Worm (Caenorhabditis elegans) whole organism, young adult: ENCODE results near the gene pch-2.

Experiments used
- B0035.1 ChIP-seq: sonication (generic microtip); optimal IDR thresholded peaks from 2 replicates; lab custom pipeline; 2016; ENCODE audit warnings: missing genetic modification characterization, mild to moderate bottlenecking, missing compliant biosample characterization, missing genotype, missing genetic modification reagents
- B0261.1 ChIP-seq: sonication (generic microtip); optimal IDR thresholded peaks from 2 replicates; lab custom pipeline; 2016; ENCODE audit warnings: mild to moderate bottlenecking, missing genetic modification characterization, moderate library complexity, missing compliant biosample characterization
- C17E4.6 ChIP-seq: fragments of 200-800 bp; sonication (Bioruptor generic); IDR thresholded peaks from 2 replicates; pipeline ENCODE4 v1.3.6; 2022; ENCODE audit warnings: missing genetic modification reagents, missing genetic modification characterization, missing compliant biosample characterization
- F10E7.11 ChIP-seq: sonication (generic microtip); optimal IDR thresholded peaks from 2 replicates; lab custom pipeline; 2017; ENCODE audit warnings: mild to moderate bottlenecking, missing genetic modification characterization, moderate library complexity, missing compliant biosample characterization
- F22D6.2 ChIP-seq: sonication (generic microtip); optimal IDR thresholded peaks from 2 replicates; lab custom pipeline; 2016; ENCODE audit warnings: mild to moderate bottlenecking, missing genetic modification characterization, missing compliant biosample characterization
- F39B2.1 ChIP-seq: fragments of 200-800 bp; sonication (Bioruptor generic); IDR thresholded peaks from 2 replicates; pipeline ENCODE4 v1.3.6; 2022; ENCODE audit warnings: missing genetic modification reagents, missing genetic modification characterization, missing compliant biosample characterization
- F55B11.4 ChIP-seq: sonication (generic microtip); optimal IDR thresholded peaks from 2 replicates; lab custom pipeline; 2016; ENCODE audit warnings: missing compliant biosample characterization, missing genetic modification characterization, borderline replicate concordance; ENCODE audit not compliant: insufficient read depth
- T26A5.8 ChIP-seq: sonication (generic microtip); optimal IDR thresholded peaks from 2 replicates; lab custom pipeline; 2016; ENCODE audit warnings: missing genetic modification characterization, missing compliant biosample characterization
- Y67H2A.10 ChIP-seq: fragments of 200-800 bp; sonication (Bioruptor generic); conservative IDR thresholded peaks from 2 replicates; pipeline ENCODE4 v1.3.6; 2022; ENCODE audit warnings: missing genetic modification reagents, missing genetic modification characterization, missing compliant biosample characterization
- Y79H2A.3 ChIP-seq: fragments of 200-800 bp; sonication (Bioruptor generic); conservative IDR thresholded peaks from 2 replicates; pipeline ENCODE4 v1.3.6; 2022; ENCODE audit warnings: missing genetic modification reagents, missing genetic modification characterization, missing compliant biosample characterization
- Y95B8A.8 ChIP-seq: fragments of 200-800 bp; sonication (Bioruptor generic); IDR thresholded peaks from 2 replicates; pipeline ENCODE4 v1.3.6; 2022; ENCODE audit warnings: missing genetic modification reagents, missing genetic modification characterization, missing compliant biosample characterization
- ZK185.1 ChIP-seq: sonication (generic microtip); optimal IDR thresholded peaks from 2 replicates; lab custom pipeline; 2016; ENCODE audit warnings: mild to moderate bottlenecking, missing genetic modification characterization, missing compliant biosample characterization; ENCODE audit not compliant: poor library complexity, severe bottlenecking
- ama-1 ChIP-seq, 3 experiments: fragments of 150-350 bp in 1 of 3; sonication (generic microtip) in 2 of 3; optimal IDR thresholded peaks; 2 replicates each; lab custom pipeline; 2014 to 2018; ENCODE audit warnings: missing biosample characterization in 2 of 3, missing genetic modification characterization in 2 of 3, missing genetic modification reagents in 2 of 3
- attf-5 ChIP-seq: fragments of 200-800 bp; sonication (Bioruptor generic); optimal IDR thresholded peaks from 2 replicates; lab custom pipeline; 2018; ENCODE audit warnings: mild to moderate bottlenecking, missing genetic modification characterization, missing compliant biosample characterization
- bed-2 ChIP-seq: fragments of 200-800 bp; sonication (Bioruptor generic); IDR thresholded peaks from 2 replicates; pipeline ENCODE4 v1.3.6; 2022; ENCODE audit warnings: missing genetic modification reagents, missing genetic modification characterization, missing compliant biosample characterization
- cebp-2 ChIP-seq: fragments of 200-800 bp; sonication (Bioruptor generic); IDR thresholded peaks from 2 replicates; pipeline ENCODE4 v1.3.6; 2022; ENCODE audit warnings: missing genetic modification characterization, missing compliant biosample characterization
- ceh-100 ChIP-seq: fragments of 200-800 bp; sonication (Bioruptor generic); IDR thresholded peaks from 2 replicates; pipeline ENCODE4 v1.3.6; 2022; ENCODE audit warnings: missing genetic modification reagents, missing genetic modification characterization, missing compliant biosample characterization
- ceh-27 ChIP-seq: fragments of 200-800 bp; sonication (Bioruptor generic); optimal IDR thresholded peaks from 2 replicates; lab custom pipeline; 2018; ENCODE audit warnings: mild to moderate bottlenecking, missing genetic modification characterization, moderate library complexity, missing compliant biosample characterization
- ceh-40 ChIP-seq: fragments of 200-800 bp; sonication (Bioruptor generic); IDR thresholded peaks from 2 replicates; pipeline ENCODE4 v1.3.6; 2022; ENCODE audit warnings: missing genetic modification characterization, missing compliant biosample characterization
- chd-7 ChIP-seq: sonication (generic microtip); optimal IDR thresholded peaks from 2 replicates; lab custom pipeline; 2016; ENCODE audit warnings: mild to moderate bottlenecking, missing genetic modification characterization, moderate library complexity, missing compliant biosample characterization
- dox-1 ChIP-seq: fragments of 200-800 bp; sonication (Bioruptor generic); IDR thresholded peaks from 2 replicates; pipeline ENCODE4 v1.3.6; 2022; ENCODE audit warnings: missing genetic modification reagents, missing genetic modification characterization, missing compliant biosample characterization
- dpff-1 ChIP-seq: sonication (generic microtip); optimal IDR thresholded peaks from 2 replicates; lab custom pipeline; 2017; ENCODE audit warnings: mild to moderate bottlenecking, missing genetic modification characterization, missing compliant biosample characterization
- dpl-1 ChIP-seq: fragments of 150-350 bp; optimal IDR thresholded peaks from 2 replicates; lab custom pipeline; 2014; ENCODE audit warnings: missing biosample characterization, missing genetic modification reagents, missing genetic modification characterization
- efl-1 ChIP-seq: fragments of 150-350 bp; optimal IDR thresholded peaks from 2 replicates; lab custom pipeline; 2014; ENCODE audit warnings: missing biosample characterization, missing genetic modification reagents, missing genetic modification characterization
- ekl-4 ChIP-seq: fragments of 200-800 bp; sonication (Bioruptor generic); IDR thresholded peaks from 2 replicates; pipeline ENCODE4 v1.3.6; 2022; ENCODE audit warnings: missing genetic modification reagents, missing genetic modification characterization, missing compliant biosample characterization
- ets-4 ChIP-seq: fragments of 200-800 bp; sonication (Bioruptor generic); optimal IDR thresholded peaks from 2 replicates; lab custom pipeline; 2018; ENCODE audit warnings: mild to moderate bottlenecking, missing genetic modification characterization, missing compliant biosample characterization
- fkh-3 ChIP-seq: sonication (generic microtip); optimal IDR thresholded peaks from 2 replicates; lab custom pipeline; 2016; ENCODE audit warnings: mild to moderate bottlenecking, missing genetic modification characterization, missing compliant biosample characterization
- him-1 ChIP-seq: sonication (generic microtip); optimal IDR thresholded peaks from 2 replicates; lab custom pipeline; 2016; ENCODE audit warnings: missing genotype, missing genetic modification reagents, missing genetic modification characterization, missing compliant biosample characterization
- hlh-26 ChIP-seq: fragments of 200-800 bp; sonication (Bioruptor generic); conservative IDR thresholded peaks from 2 replicates; pipeline ENCODE4 v1.3.6; 2022; ENCODE audit warnings: missing genetic modification reagents, missing genetic modification characterization, missing compliant biosample characterization
- hmg-1.2 ChIP-seq: fragments of 200-800 bp; sonication (Bioruptor generic); IDR thresholded peaks from 2 replicates; pipeline ENCODE4 v1.3.6; 2022; ENCODE audit warnings: missing genetic modification reagents, missing genetic modification characterization, missing compliant biosample characterization
- hrde-1 ChIP-seq: sonication (generic microtip); optimal IDR thresholded peaks from 2 replicates; lab custom pipeline; 2016; ENCODE audit warnings: missing genetic modification characterization, mild to moderate bottlenecking, missing compliant biosample characterization, moderate library complexity, missing genotype, missing genetic modification reagents, borderline replicate concordance
- hsf-1 ChIP-seq: fragments of 200-800 bp; sonication (Bioruptor generic); IDR thresholded peaks from 2 replicates; pipeline ENCODE4 v1.3.6; 2022; ENCODE audit warnings: missing genetic modification reagents, missing genetic modification characterization, missing compliant biosample characterization
- lin-26 ChIP-seq: fragments of 200-800 bp; sonication (Bioruptor generic); IDR thresholded peaks from 2 replicates; pipeline ENCODE4 v1.3.6; 2022; ENCODE audit warnings: missing genetic modification reagents, missing genetic modification characterization, missing compliant biosample characterization
- lin-54 ChIP-seq: fragments of 200-800 bp; sonication (Bioruptor generic); optimal IDR thresholded peaks from 2 replicates; lab custom pipeline; 2018; ENCODE audit warnings: mild to moderate bottlenecking, missing genetic modification characterization, missing compliant biosample characterization
- lsl-1 ChIP-seq: fragments of 200-800 bp; sonication (Bioruptor generic); optimal IDR thresholded peaks from 2 replicates; lab custom pipeline; 2018; ENCODE audit warnings: mild to moderate bottlenecking, missing genetic modification characterization, moderate library complexity, missing compliant biosample characterization
- madf-3 ChIP-seq: fragments of 200-800 bp; sonication (Bioruptor generic); IDR thresholded peaks from 2 replicates; pipeline ENCODE4 v1.3.6; 2022; ENCODE audit warnings: missing genetic modification reagents, missing genetic modification characterization, missing compliant biosample characterization
- mcd-1 ChIP-seq: fragments of 200-800 bp; sonication (Bioruptor generic); IDR thresholded peaks from 2 replicates; pipeline ENCODE4 v1.3.6; 2022; ENCODE audit warnings: missing genetic modification reagents, missing genetic modification characterization, missing compliant biosample characterization
- mes-4 ChIP-seq: sonication (generic microtip); optimal IDR thresholded peaks from 2 replicates; lab custom pipeline; 2016; ENCODE audit warnings: missing genotype, missing genetic modification characterization, missing compliant biosample characterization
- nfya-1 ChIP-seq: sonication (generic microtip); optimal IDR thresholded peaks from 2 replicates; lab custom pipeline; 2017; ENCODE audit warnings: antibody characterized with exemption, missing compliant biosample characterization, missing genetic modification characterization, borderline replicate concordance; ENCODE audit not compliant: insufficient read depth
- nfya-2 ChIP-seq: fragments of 200-800 bp; sonication (Bioruptor generic); IDR thresholded peaks from 2 replicates; pipeline ENCODE4 v1.3.6; 2022; ENCODE audit warnings: missing genetic modification reagents, missing genetic modification characterization, missing compliant biosample characterization
- nhr-90 ChIP-seq: sonication (generic microtip); optimal IDR thresholded peaks from 2 replicates; lab custom pipeline; 2016; ENCODE audit warnings: missing genotype, mild to moderate bottlenecking, missing genetic modification characterization, missing compliant biosample characterization
- repo-1 ChIP-seq: sonication (generic microtip); optimal IDR thresholded peaks from 2 replicates; lab custom pipeline; 2017; ENCODE audit warnings: mild to moderate bottlenecking, missing genetic modification characterization, missing compliant biosample characterization
- snpc-4 ChIP-seq, 5 experiments: fragments of 150-350 bp in 1 of 5; sonication (generic microtip) in 4 of 5; optimal IDR thresholded peaks; 2 replicates each; lab custom pipeline; 2014 to 2018; ENCODE audit warnings: missing genetic modification characterization in 5 of 5, missing biosample characterization in 3 of 5, antibody characterized with exemption in 2 of 5, mild to moderate bottlenecking in 2 of 5, missing compliant biosample characterization in 2 of 5, missing genotype in 2 of 5, moderate library complexity in 2 of 5, missing genetic modification reagents in 1 of 5
- somi-1 ChIP-seq: fragments of 200-800 bp; sonication (Bioruptor generic); optimal IDR thresholded peaks from 2 replicates; lab custom pipeline; 2018; ENCODE audit warnings: mild to moderate bottlenecking, missing genetic modification characterization, missing compliant biosample characterization
- xnd-1 ChIP-seq: sonication (generic microtip); optimal IDR thresholded peaks from 2 replicates; lab custom pipeline; 2016; ENCODE audit warnings: missing genotype, missing genetic modification reagents, missing genetic modification characterization, missing compliant biosample characterization
- ztf-18 ChIP-seq: sonication (generic microtip); optimal IDR thresholded peaks from 2 replicates; lab custom pipeline; 2016; ENCODE audit warnings: missing genotype, mild to moderate bottlenecking, missing genetic modification characterization, missing compliant biosample characterization
- ztf-22 ChIP-seq: fragments of 200-800 bp; sonication (Bioruptor generic); optimal IDR thresholded peaks from 2 replicates; lab custom pipeline; 2018; ENCODE audit warnings: mild to moderate bottlenecking, missing genetic modification characterization, moderate library complexity, missing compliant biosample characterization
- ztf-25 ChIP-seq: fragments of 200-800 bp; sonication (Bioruptor generic); IDR thresholded peaks from 2 replicates; pipeline ENCODE4 v1.3.6; 2022; ENCODE audit warnings: missing genetic modification reagents, missing genetic modification characterization, missing compliant biosample characterization
- ztf-28 ChIP-seq: fragments of 200-800 bp; sonication (Bioruptor generic); IDR thresholded peaks from 2 replicates; pipeline ENCODE4 v1.3.6; 2022; ENCODE audit warnings: missing genetic modification reagents, missing genetic modification characterization, missing compliant biosample characterization

The pch-2 gene

ce11 chrII:8157991-8158390, at the start of gene pch-2:
Gene pch-2 (plus strand): TSS chrII:8158349.
- TF ChIP-seq B0261.1 (tag; lab: Kevin White, UChicago): no peak
- TF ChIP-seq lin-26 (GFP tag; lab: Robert Waterston, UW): no peak
- TF ChIP-seq nfya-1 (tag; lab: Kevin White, UChicago): no peak
- no peak for TF ChIP-seq nhr-90 (tag; lab: Kevin White, UChicago)
- TF ChIP-seq hlh-26 (GFP tag; lab: Robert Waterston, UW): no peak
- TF ChIP-seq somi-1: no peak
- TF ChIP-seq madf-3 (GFP tag; lab: Robert Waterston, UW): no peak
- peak; percentile 3 for TF ChIP-seq ZK185.1 (tag; lab: Kevin White, UChicago)
- TF ChIP-seq him-1 (tag; lab: Kevin White, UChicago): no peak
- no peak for TF ChIP-seq fkh-3 (tag; lab: Kevin White, UChicago)
- peak; percentile 83 for TF ChIP-seq efl-1 (GFP tag; lab: Kevin White, UChicago)
- TF ChIP-seq ceh-40 (GFP tag; lab: Robert Waterston, UW): no peak
- no peak for TF ChIP-seq T26A5.8
- peak; percentile 13 for TF ChIP-seq xnd-1 (tag; lab: Kevin White, UChicago)
- TF ChIP-seq Y79H2A.3 (GFP tag; lab: Robert Waterston, UW): no peak
- no peak for TF ChIP-seq F22D6.2 (tag; lab: Kevin White, UChicago)
- no peak for TF ChIP-seq repo-1 (tag; lab: Kevin White, UChicago)
- no peak for TF ChIP-seq ama-1 (optimal IDR thresholded peaks at IDR 0.05; lab: Kevin White, UChicago)
- TF ChIP-seq ama-1 (GFP tag; optimal IDR thresholded peaks at IDR 0.05; lab: Kevin White, UChicago): no peak
- peak; percentile 69 for TF ChIP-seq attf-5 (GFP tag; lab: Kevin White, UChicago)
- peak; percentile 72 for TF ChIP-seq dox-1 (GFP tag; lab: Robert Waterston, UW)
- TF ChIP-seq hsf-1 (GFP tag; lab: Robert Waterston, UW): no peak
- TF ChIP-seq bed-2 (GFP tag; lab: Robert Waterston, UW): no peak
- TF ChIP-seq ekl-4 (GFP tag; lab: Robert Waterston, UW): no peak
- TF ChIP-seq Y67H2A.10 (GFP tag; lab: Robert Waterston, UW): no peak
- no peak for TF ChIP-seq ztf-25 (GFP tag; lab: Robert Waterston, UW)
- no peak for TF ChIP-seq F55B11.4 (tag; lab: Kevin White, UChicago)
- TF ChIP-seq F39B2.1: no peak
- TF ChIP-seq ceh-27 (GFP tag; lab: Kevin White, UChicago): no peak
- no peak for TF ChIP-seq nfya-2
- TF ChIP-seq ztf-28 (GFP tag; lab: Robert Waterston, UW): no peak
- TF ChIP-seq ztf-18 (tag; lab: Kevin White, UChicago): peak; percentile 92
- no peak for TF ChIP-seq ets-4
- TF ChIP-seq snpc-4 (GFP tag; optimal IDR thresholded peaks at IDR 0.05; lab: Kevin White, UChicago): no peak
- peak in 1 of 4 experiments; percentile 50 for TF ChIP-seq snpc-4 (tag; optimal IDR thresholded peaks at IDR 0.05; lab: Kevin White, UChicago)
- TF ChIP-seq hmg-1.2 (GFP tag; lab: Robert Waterston, UW): no peak; the same call in 1 of the 2 replicates
- no peak for TF ChIP-seq C17E4.6 (GFP tag; lab: Robert Waterston, UW)
- TF ChIP-seq cebp-2: no peak
- TF ChIP-seq F10E7.11 (tag; lab: Kevin White, UChicago): no peak
- TF ChIP-seq dpl-1 (GFP tag; lab: Kevin White, UChicago): peak; percentile 58
- no peak for TF ChIP-seq Y95B8A.8
- no peak for TF ChIP-seq mcd-1 (GFP tag; lab: Robert Waterston, UW)
- no peak for TF ChIP-seq hrde-1 (tag; lab: Kevin White, UChicago)
- no peak for TF ChIP-seq mes-4 (tag; lab: Kevin White, UChicago)
- no peak for TF ChIP-seq ceh-100 (GFP tag; lab: Robert Waterston, UW)
- TF ChIP-seq dpff-1: no peak
- TF ChIP-seq chd-7 (tag; lab: Kevin White, UChicago): no peak
- no peak for TF ChIP-seq lin-54 (GFP tag; lab: Kevin White, UChicago)
- no peak for TF ChIP-seq B0035.1 (tag; lab: Kevin White, UChicago)
- TF ChIP-seq ztf-22 (GFP tag; lab: Kevin White, UChicago): no peak
- TF ChIP-seq lsl-1 (GFP tag; lab: Kevin White, UChicago): peak; percentile 51
